Fruit fly (Drosophila melanogaster) whole organism, prepupa: Measurements from ENCODE around the gene Tbcd.

Source experiments
- CG10631 ChIP-seq: fragments of 200-800 bp; sonication (Bioruptor generic); optimal IDR thresholded peaks from 2 replicates; lab custom pipeline; 2016; ENCODE audit warnings: missing biosample characterization, missing genetic modification characterization
- CG11762 ChIP-seq: fragments of 200-800 bp; sonication (Bioruptor generic); optimal IDR thresholded peaks from 3 replicates; lab custom pipeline; 2016; ENCODE audit warnings: missing biosample characterization, missing genetic modification characterization; ENCODE audit not compliant: insufficient read depth
- CG15336 ChIP-seq: fragments of 200-800 bp; sonication (Bioruptor generic); IDR thresholded peaks from 2 replicates; pipeline ENCODE4 v1.3.6; 2022; ENCODE audit warnings: missing biosample characterization, missing genetic modification characterization
- CG1621 ChIP-seq: fragments of 200-800 bp; sonication (Bioruptor generic); optimal IDR thresholded peaks from 3 replicates; lab custom pipeline; 2018; ENCODE audit warnings: missing biosample characterization, mild to moderate bottlenecking, missing genetic modification characterization
- CG16779 ChIP-seq: fragments of 200-800 bp; sonication (Bioruptor generic); optimal IDR thresholded peaks from 3 replicates; lab custom pipeline; 2017; ENCODE audit warnings: missing biosample characterization, mild to moderate bottlenecking, missing genetic modification characterization
- CG3032 ChIP-seq: fragments of 200-800 bp; optimal IDR thresholded peaks from 2 replicates; lab custom pipeline; 2019; ENCODE audit warnings: missing biosample characterization, mild to moderate bottlenecking, missing genetic modification characterization, moderate library complexity
- CG31627 ChIP-seq: fragments of 200-800 bp; sonication (Bioruptor generic); optimal IDR thresholded peaks from 3 replicates; lab custom pipeline; 2016; ENCODE audit warnings: missing biosample characterization, missing genetic modification characterization
- CG32006 ChIP-seq: fragments of 200-800 bp; sonication (Bioruptor generic); optimal IDR thresholded peaks from 3 replicates; lab custom pipeline; 2017; ENCODE audit warnings: missing biosample characterization, mild to moderate bottlenecking, missing genetic modification characterization
- CG34406 ChIP-seq: fragments of 200-800 bp; sonication (Bioruptor generic); optimal IDR thresholded peaks from 3 replicates; lab custom pipeline; 2016; ENCODE audit warnings: missing biosample characterization, missing genetic modification characterization
- CG3919 ChIP-seq: fragments of 200-800 bp; sonication (Bioruptor generic); optimal IDR thresholded peaks from 3 replicates; lab custom pipeline; 2016; ENCODE audit warnings: missing biosample characterization, missing genetic modification characterization
- CG6163 ChIP-seq: fragments of 200-800 bp; sonication (Bioruptor generic); IDR thresholded peaks from 3 replicates; pipeline ENCODE4 v1.3.6; 2022; ENCODE audit warnings: missing biosample characterization, missing genetic modification characterization
- CG6792 ChIP-seq: fragments of 200-800 bp; sonication (Bioruptor generic); optimal IDR thresholded peaks from 3 replicates; lab custom pipeline; 2016; ENCODE audit warnings: missing biosample characterization, missing genetic modification characterization
- CG6808 ChIP-seq: fragments of 200-800 bp; sonication (Bioruptor generic); optimal IDR thresholded peaks from 3 replicates; lab custom pipeline; 2017; ENCODE audit warnings: missing biosample characterization, missing genetic modification characterization, mild to moderate bottlenecking, moderate library complexity, missing genetic modification reagents
- CG6854 ChIP-seq: fragments of 200-800 bp; sonication (Bioruptor generic); optimal IDR thresholded peaks from 2 replicates; lab custom pipeline; 2017; ENCODE audit warnings: missing biosample characterization, mild to moderate bottlenecking, missing genetic modification characterization
- CG7368 ChIP-seq: fragments of 200-800 bp; sonication (Bioruptor generic); optimal IDR thresholded peaks from 3 replicates; lab custom pipeline; 2016; ENCODE audit warnings: missing biosample characterization, missing genetic modification characterization
- CG8119 ChIP-seq: fragments of 200-800 bp; sonication (Bioruptor generic); IDR thresholded peaks from 3 replicates; pipeline ENCODE4 v1.3.6; 2022; ENCODE audit warnings: missing biosample characterization, missing genetic modification characterization
- CG8319 ChIP-seq: fragments of 200-800 bp; sonication (Bioruptor generic); optimal IDR thresholded peaks from 3 replicates; lab custom pipeline; 2016; ENCODE audit warnings: missing biosample characterization, missing genetic modification characterization
- CG8632 ChIP-seq: fragments of 200-800 bp; sonication (Bioruptor generic); optimal IDR thresholded peaks from 3 replicates; lab custom pipeline; 2016; ENCODE audit warnings: missing biosample characterization, missing genetic modification characterization
- CG9139 ChIP-seq: fragments of 200-800 bp; sonication (Bioruptor generic); optimal IDR thresholded peaks from 3 replicates; lab custom pipeline; 2017; ENCODE audit warnings: missing biosample characterization, mild to moderate bottlenecking, missing genetic modification characterization
- Eip75B ChIP-seq: fragments of 200-800 bp; sonication (Bioruptor generic); optimal IDR thresholded peaks from 3 replicates; lab custom pipeline; 2016; ENCODE audit warnings: missing biosample characterization, missing genetic modification characterization
- Eip78C ChIP-seq: fragments of 200-800 bp; sonication (Bioruptor generic); peaks from one replicate; lab custom pipeline; 2016; ENCODE audit warnings: missing biosample characterization, missing genetic modification characterization
- Eip93F ChIP-seq: fragments of 200-800 bp; sonication (Bioruptor generic); optimal IDR thresholded peaks from 2 replicates; lab custom pipeline; 2016; ENCODE audit warnings: missing biosample characterization, mild to moderate bottlenecking, missing genetic modification characterization
- Ets21C ChIP-seq: fragments of 200-800 bp; sonication (Bioruptor generic); optimal IDR thresholded peaks from 3 replicates; lab custom pipeline; 2016; ENCODE audit warnings: missing biosample characterization, missing genetic modification characterization
- Ets96B ChIP-seq: fragments of 200-800 bp; optimal IDR thresholded peaks from 2 replicates; lab custom pipeline; 2019; ENCODE audit warnings: missing biosample characterization, mild to moderate bottlenecking, missing genetic modification characterization, moderate library complexity
- Hr38 ChIP-seq: sonication (Bioruptor generic); optimal IDR thresholded peaks from 2 replicates; lab custom pipeline; 2016; ENCODE audit warnings: missing biosample characterization, missing genetic modification characterization
- Lpt ChIP-seq: fragments of 200-800 bp; sonication (Bioruptor generic); optimal IDR thresholded peaks from 3 replicates; lab custom pipeline; 2016; ENCODE audit warnings: missing biosample characterization, missing genetic modification characterization
- Met ChIP-seq: fragments of 200-800 bp; sonication (Bioruptor generic); optimal IDR thresholded peaks from 3 replicates; lab custom pipeline; 2016; ENCODE audit warnings: missing biosample characterization, missing genetic modification characterization
- OdsH ChIP-seq: fragments of 200-800 bp; sonication (Bioruptor generic); optimal IDR thresholded peaks from 3 replicates; lab custom pipeline; 2016; ENCODE audit warnings: missing biosample characterization, missing genetic modification characterization
- Sox14 ChIP-seq: fragments of 200-800 bp; sonication (Bioruptor generic); optimal IDR thresholded peaks from 3 replicates; lab custom pipeline; 2016; ENCODE audit warnings: missing biosample characterization, missing genetic modification characterization
- Sox15 ChIP-seq: fragments of 200-800 bp; sonication (Bioruptor generic); optimal IDR thresholded peaks from 3 replicates; lab custom pipeline; 2016; ENCODE audit warnings: missing biosample characterization, missing genetic modification characterization
- achi ChIP-seq: fragments of 200-800 bp; sonication (Bioruptor generic); optimal IDR thresholded peaks from 3 replicates; lab custom pipeline; 2016; ENCODE audit warnings: missing biosample characterization, missing genetic modification characterization
- acj6 ChIP-seq: fragments of 200-800 bp; sonication (Bioruptor generic); optimal IDR thresholded peaks from 3 replicates; lab custom pipeline; 2016; ENCODE audit warnings: missing biosample characterization, missing genetic modification characterization
- cyc ChIP-seq: fragments of 200-800 bp; sonication (Bioruptor generic); optimal IDR thresholded peaks from 3 replicates; lab custom pipeline; 2016; ENCODE audit warnings: missing biosample characterization, missing genetic modification characterization
- dsx ChIP-seq: fragments of 200-800 bp; optimal IDR thresholded peaks from 3 replicates; lab custom pipeline; 2019; ENCODE audit warnings: missing biosample characterization, mild to moderate bottlenecking, missing genetic modification characterization, moderate library complexity; ENCODE audit not compliant: poor library complexity, severe bottlenecking
- fd85E ChIP-seq: fragments of 200-800 bp; sonication (Bioruptor generic); optimal IDR thresholded peaks from 3 replicates; lab custom pipeline; 2016; ENCODE audit warnings: missing biosample characterization, missing genetic modification characterization
- fkh ChIP-seq: fragments of 200-800 bp; sonication (Bioruptor generic); optimal IDR thresholded peaks from 3 replicates; lab custom pipeline; 2017; ENCODE audit warnings: missing biosample characterization, mild to moderate bottlenecking, missing genetic modification characterization, moderate library complexity
- net ChIP-seq: fragments of 200-800 bp; sonication (Bioruptor generic); optimal IDR thresholded peaks from 3 replicates; lab custom pipeline; 2016; ENCODE audit warnings: missing biosample characterization, missing genetic modification characterization
- salr ChIP-seq, 2 experiments: fragments of 200-800 bp; sonication (Bioruptor generic); optimal IDR thresholded peaks; 3 replicates each; lab custom pipeline; 2016 to 2018; ENCODE audit warnings: missing biosample characterization in 2 of 2, missing genetic modification characterization in 2 of 2, mild to moderate bottlenecking in 1 of 2
- spab ChIP-seq: fragments of 200-800 bp; sonication (Bioruptor generic); optimal IDR thresholded peaks from 2 replicates; lab custom pipeline; 2017; ENCODE audit warnings: missing biosample characterization, mild to moderate bottlenecking, missing genetic modification characterization, missing genetic modification reagents
- ss ChIP-seq, 2 experiments: fragments of 200-800 bp; sonication (Bioruptor generic); optimal IDR thresholded peaks; 2 replicates in 1 of 2; 3 replicates in 1 of 2; lab custom pipeline; 2017 to 2018; ENCODE audit warnings: mild to moderate bottlenecking in 2 of 2, missing biosample characterization in 2 of 2, missing genetic modification characterization in 2 of 2, moderate library complexity in 1 of 2
- svp ChIP-seq: fragments of 200-800 bp; sonication (Bioruptor generic); peaks from one replicate; lab custom pipeline; 2016; ENCODE audit warnings: missing biosample characterization, missing genetic modification characterization
- topi ChIP-seq: fragments of 200-800 bp; sonication (Bioruptor generic); optimal IDR thresholded peaks from 3 replicates; lab custom pipeline; 2016; ENCODE audit warnings: missing biosample characterization, missing genetic modification characterization
- vri ChIP-seq: fragments of 200-800 bp; sonication (Bioruptor generic); optimal IDR thresholded peaks from 3 replicates; lab custom pipeline; 2016; ENCODE audit warnings: missing biosample characterization, mild to moderate bottlenecking, missing genetic modification characterization

The Tbcd gene

DNA sequence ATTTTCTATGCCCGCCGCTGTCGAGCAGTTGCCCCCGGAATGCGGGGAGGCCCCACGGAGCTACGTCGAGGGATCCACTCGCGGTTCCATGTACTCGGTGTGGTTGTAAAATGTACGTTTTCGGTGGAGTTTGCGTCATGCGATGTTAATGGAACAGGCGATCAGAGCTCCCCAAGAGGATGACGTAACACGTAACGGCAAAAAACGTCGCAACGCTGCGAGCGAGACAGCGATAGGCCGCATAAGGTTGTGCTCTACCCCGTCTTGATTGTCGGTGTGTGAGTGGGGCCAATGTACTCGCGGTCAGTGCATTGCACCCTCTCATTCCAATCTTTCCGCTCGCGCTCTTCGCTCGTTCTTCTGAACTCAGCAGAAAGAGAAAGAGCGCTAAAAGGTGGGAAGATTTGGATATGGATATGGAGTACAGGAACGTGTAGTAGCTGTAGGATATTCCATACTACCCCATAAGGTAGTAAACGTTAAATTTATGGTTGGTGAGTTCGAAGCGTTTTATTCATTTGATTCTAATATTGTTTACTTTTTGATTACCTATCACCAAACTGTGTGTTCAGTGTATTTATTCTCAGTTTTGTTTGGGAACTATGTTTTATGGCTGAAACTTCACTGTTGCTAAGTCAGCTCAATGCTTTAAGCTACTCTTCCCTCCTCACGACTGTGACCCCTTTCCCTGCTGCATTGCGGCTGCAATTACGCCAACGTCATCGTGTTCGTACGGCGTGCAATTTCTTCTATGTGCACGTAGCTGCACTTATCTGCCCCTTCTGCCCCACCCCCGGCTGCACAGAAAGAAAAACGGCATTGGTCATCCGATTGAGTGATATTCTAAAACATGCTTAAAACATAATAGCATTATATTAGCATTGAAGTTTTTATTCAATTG, 53.1 kb downstream of the Tbcd start (continued):
- TF ChIP-seq salr (GFP tag; optimal IDR thresholded peaks at IDR 0.05; lab: Kevin White, UChicago) (no peak), Ets21C (GFP tag; lab: Kevin White, UChicago) (no peak), CG16779 (peak; percentile 33), CG11762 (GFP tag; lab: Kevin White, UChicago) (no peak), fkh (GFP tag; lab: Kevin White, UChicago) (peak; percentile 22), CG6163 (no peak), Ets96B (peak; percentile 5), CG8632 (no peak), CG15336 (GFP tag; lab: Robert Waterston, UW) (no peak), OdsH (no peak), fd85E (GFP tag; lab: Kevin White, UChicago) (no peak), ss (GFP tag; optimal IDR thresholded peaks at IDR 0.05; lab: Kevin White, UChicago) (peak in 1 of 2 experiments; percentile 31), CG6792 (GFP tag; lab: Kevin White, UChicago) (no peak), Hr38 (no peak), CG9139 (GFP tag; lab: Kevin White, UChicago) (no peak), Met (GFP tag; lab: Kevin White, UChicago) (peak; percentile 78), CG32006 (no peak), CG1621 (tag; lab: Kevin White, UChicago) (peak; percentile 59), Eip93F (GFP tag; lab: Kevin White, UChicago) (no peak), Eip75B (GFP tag; lab: Kevin White, UChicago) (peak; percentile 51), CG31627 (GFP tag; lab: Kevin White, UChicago) (no peak), Sox15 (GFP tag; lab: Kevin White, UChicago) (no peak), CG6854 (GFP tag; lab: Kevin White, UChicago) (peak; percentile 29), dsx (peak; percentile 22), CG34406 (GFP tag; lab: Kevin White, UChicago) (no peak), CG7368 (peak; percentile 41), CG6808 (GFP tag; lab: Kevin White, UChicago) (no peak), svp (peak; percentile 93), CG3919 (GFP tag; lab: Kevin White, UChicago) (peak; percentile 34), CG8319 (GFP tag; lab: Kevin White, UChicago) (no peak), topi (GFP tag; lab: Kevin White, UChicago) (no peak), net (GFP tag; lab: Kevin White, UChicago) (no peak), spab (GFP tag; lab: Kevin White, UChicago) (no peak), vri (GFP tag; lab: Kevin White, UChicago) (peak; percentile 99), achi (GFP tag; lab: Kevin White, UChicago) (no peak)

DNA sequence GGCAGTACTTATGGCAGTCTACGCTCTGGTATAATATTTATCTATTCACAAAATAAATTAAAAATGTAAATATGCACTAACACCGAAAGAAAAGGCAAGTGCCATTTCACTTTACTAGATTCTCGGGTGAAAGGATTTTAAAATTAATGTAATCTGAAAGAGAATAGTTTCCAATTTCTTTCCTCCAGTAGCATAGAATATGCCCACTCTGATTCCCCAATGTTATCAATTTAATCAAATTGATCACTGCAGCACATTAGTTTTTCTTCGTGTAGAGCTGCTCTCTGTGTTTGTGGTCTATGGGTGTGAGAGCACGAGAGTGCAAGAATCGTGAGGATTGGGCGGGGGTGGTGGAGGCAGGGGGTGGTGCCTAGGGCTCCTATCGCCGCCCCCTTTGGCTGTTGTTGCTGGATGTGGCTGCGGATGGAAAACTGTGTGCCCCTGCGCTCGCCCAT, 53.8 kb downstream of the Tbcd start:
- peak; percentile 79 for TF ChIP-seq CG11762 (GFP tag; lab: Kevin White, UChicago)
- no peak for TF ChIP-seq CG6854 (GFP tag; lab: Kevin White, UChicago)
- peak; percentile 75 to 99 for TF ChIP-seq salr (GFP tag; optimal IDR thresholded peaks at IDR 0.05; lab: Kevin White, UChicago)
- TF ChIP-seq Met (GFP tag; lab: Kevin White, UChicago) = peak; percentile 83
- peak; percentile 80 for TF ChIP-seq cyc (GFP tag; lab: Kevin White, UChicago)
- peak; percentile 96 for TF ChIP-seq Eip78C (GFP tag; lab: Kevin White, UChicago)
- peak; percentile 67 for TF ChIP-seq CG1621 (tag; lab: Kevin White, UChicago)
- peak; percentile 92 for TF ChIP-seq CG3919 (GFP tag; lab: Kevin White, UChicago)
- TF ChIP-seq CG9139 (GFP tag; lab: Kevin White, UChicago) = peak; percentile 65
- peak; percentile 78 for TF ChIP-seq Lpt
- peak; percentile 93 for TF ChIP-seq CG8119 (GFP tag; lab: Robert Waterston, UW)
- peak; percentile 85 for TF ChIP-seq CG3032 (tag; lab: Kevin White, UChicago)
- TF ChIP-seq CG32006 = peak; percentile 99
- peak; percentile 91 for TF ChIP-seq acj6 (GFP tag; lab: Kevin White, UChicago)
- TF ChIP-seq Ets21C (GFP tag; lab: Kevin White, UChicago) = peak; percentile 75
- no peak for TF ChIP-seq Hr38
- peak; percentile 82 for TF ChIP-seq CG6792 (GFP tag; lab: Kevin White, UChicago)
- TF ChIP-seq dsx = peak; percentile 83
- peak; percentile 83 for TF ChIP-seq CG31627 (GFP tag; lab: Kevin White, UChicago)
- peak; percentile 90 for TF ChIP-seq achi (GFP tag; lab: Kevin White, UChicago)
- TF ChIP-seq Sox15 (GFP tag; lab: Kevin White, UChicago) = peak; percentile 79
- TF ChIP-seq Eip93F (GFP tag; lab: Kevin White, UChicago) = no peak
- TF ChIP-seq CG6163 = peak; percentile 90
- TF ChIP-seq topi (GFP tag; lab: Kevin White, UChicago) = peak; percentile 87
- TF ChIP-seq Eip75B (GFP tag; lab: Kevin White, UChicago) = peak; percentile 89
- TF ChIP-seq CG16779 = peak; percentile 91
- TF ChIP-seq CG6808 (GFP tag; lab: Kevin White, UChicago) = peak; percentile 87
- TF ChIP-seq svp = peak; percentile 93
- TF ChIP-seq fkh (GFP tag; lab: Kevin White, UChicago) = peak; percentile 90
- TF ChIP-seq Ets96B = peak; percentile 85
- peak; percentile 48 for TF ChIP-seq fd85E (GFP tag; lab: Kevin White, UChicago)
- TF ChIP-seq CG8632 = peak; percentile 79
- TF ChIP-seq spab (GFP tag; lab: Kevin White, UChicago) = peak; percentile 89
- peak; percentile 93 for TF ChIP-seq Sox14 (GFP tag; lab: Kevin White, UChicago)
- peak; percentile 94 for TF ChIP-seq CG10631 (GFP tag; lab: Kevin White, UChicago)
